Worm (Caenorhabditis elegans): Measurements from ENCODE around the gene C29F4.3.
"Not testable (repeated sequence)": the region's sequence is repeated elsewhere in the genome, so short reads cannot be mapped to it uniquely, and the experiment has no call there.

DNA sequence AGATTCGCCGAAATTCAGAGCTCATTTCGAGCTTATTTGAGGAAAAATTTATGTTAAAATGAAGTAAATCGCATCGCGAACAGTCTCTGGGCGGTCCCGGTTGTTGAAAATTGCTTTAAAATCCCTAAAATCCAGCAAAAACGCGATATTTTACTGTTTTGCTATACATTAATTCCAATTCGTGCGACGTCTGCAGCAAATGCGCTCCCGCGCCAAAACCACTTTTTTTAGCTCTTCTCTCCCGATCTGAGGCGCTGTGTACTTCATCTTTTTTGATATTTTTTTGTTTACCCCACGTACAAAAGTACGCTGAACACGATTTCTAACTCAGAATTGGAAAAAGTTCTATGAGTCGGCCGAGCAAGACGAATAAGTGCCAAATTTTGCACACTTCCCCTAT is 24.8 kb downstream of the C29F4.3 start, which contains the start of gene R07H5.16:
- not testable (repeated sequence) for TF ChIP-seq npax-4 (tag; optimal IDR thresholded peaks at IDR 0.05); ama-1 (optimal IDR thresholded peaks at IDR 0.05)

Measured in whole organism, late embryonic.